Worm (Caenorhabditis elegans) whole organism, L1 larva: ENCODE measurements around the gene C15B12.3.

Experiments used
- C16A3.4 ChIP-seq: fragments of 150-350 bp; optimal IDR thresholded peaks from 2 replicates; lab custom pipeline; 2014; ENCODE audit warnings: missing biosample characterization, missing genetic modification characterization
- F16B12.6 ChIP-seq: fragments of 150-350 bp; optimal IDR thresholded peaks from 2 replicates; lab custom pipeline; 2014; ENCODE audit warnings: missing biosample characterization, missing genetic modification characterization
- ceh-63 ChIP-seq: fragments of 200-800 bp; sonication (Bioruptor generic); optimal IDR thresholded peaks from 2 replicates; lab custom pipeline; 2018; ENCODE audit warnings: mild to moderate bottlenecking, missing genetic modification characterization, missing compliant biosample characterization
- dpl-1 ChIP-seq, 3 experiments: fragments of 150-350 bp in 2 of 3; sonication (generic microtip) in 1 of 3; optimal IDR thresholded peaks; 2 replicates each; lab custom pipeline; 2014 to 2017; ENCODE audit warnings: missing biosample characterization in 3 of 3, missing genetic modification characterization in 3 of 3, missing genetic modification reagents in 3 of 3
- dsc-1 ChIP-seq: sonication (generic microtip); optimal IDR thresholded peaks from 2 replicates; lab custom pipeline; 2016; ENCODE audit warnings: mild to moderate bottlenecking, missing genetic modification characterization, missing compliant biosample characterization
- efl-1 ChIP-seq, 4 experiments: fragments of 150-350 bp; optimal IDR thresholded peaks in 3 of 4; peaks in 1 of 4; 1 replicate in 1 of 4; 2 replicates in 3 of 4; lab custom pipeline; 2014; ENCODE audit warnings: missing biosample characterization in 2 of 4, missing genetic modification characterization in 2 of 4, missing genetic modification reagents in 2 of 4
- egl-27 ChIP-seq, 2 experiments: fragments of 150-350 bp in 1 of 2; sonication (generic microtip); optimal IDR thresholded peaks; 3 replicates each; lab custom pipeline; 2017 to 2018; ENCODE audit warnings: missing biosample characterization in 2 of 2, missing genetic modification characterization in 2 of 2, missing genetic modification reagents in 2 of 2
- elt-2 ChIP-seq: sonication (generic microtip); optimal IDR thresholded peaks from 2 replicates; lab custom pipeline; 2016; ENCODE audit warnings: missing genetic modification characterization, mild to moderate bottlenecking, inconsistent platforms, missing compliant biosample characterization, missing genetic modification reagents
- fkh-10 ChIP-seq: sonication (generic microtip); optimal IDR thresholded peaks from 2 replicates; lab custom pipeline; 2017; ENCODE audit warnings: missing biosample characterization, missing genetic modification reagents, missing genetic modification characterization
- irx-1 ChIP-seq: sonication (generic microtip); optimal IDR thresholded peaks from 2 replicates; lab custom pipeline; 2016; ENCODE audit warnings: missing genetic modification characterization, missing compliant biosample characterization
- jun-1 ChIP-seq: fragments of 150-350 bp; optimal IDR thresholded peaks from 2 replicates; lab custom pipeline; 2014; ENCODE audit warnings: missing biosample characterization, missing genetic modification reagents, missing genetic modification characterization
- lin-13 ChIP-seq: fragments of 150-350 bp; optimal IDR thresholded peaks from 2 replicates; lab custom pipeline; 2014; ENCODE audit warnings: missing biosample characterization, missing genetic modification reagents, missing genetic modification characterization
- lin-14 ChIP-seq: fragments of 200-800 bp; sonication (Bioruptor generic); optimal IDR thresholded peaks from 2 replicates; lab custom pipeline; 2018; ENCODE audit warnings: mild to moderate bottlenecking, missing genetic modification characterization, moderate library complexity, missing compliant biosample characterization
- lin-39 ChIP-seq: fragments of 150-350 bp; optimal IDR thresholded peaks from 2 replicates; lab custom pipeline; 2014; ENCODE audit warnings: missing biosample characterization, missing genetic modification reagents, missing genetic modification characterization
- lsy-2 ChIP-seq, 2 experiments: fragments of 150-350 bp; optimal IDR thresholded peaks; 2 replicates each; lab custom pipeline; 2014; ENCODE audit warnings: missing biosample characterization in 2 of 2, missing genetic modification characterization in 2 of 2
- mep-1 ChIP-seq: fragments of 150-350 bp; optimal IDR thresholded peaks from 2 replicates; lab custom pipeline; 2014; ENCODE audit warnings: missing biosample characterization, missing genetic modification characterization
- nhr-12 ChIP-seq: sonication (generic microtip); optimal IDR thresholded peaks from 2 replicates; lab custom pipeline; 2017; ENCODE audit warnings: missing biosample characterization, missing genetic modification characterization
- nhr-20 ChIP-seq: sonication (generic microtip); optimal IDR thresholded peaks from 2 replicates; lab custom pipeline; 2016; ENCODE audit warnings: mild to moderate bottlenecking, missing genetic modification characterization, missing compliant biosample characterization
- nhr-28 ChIP-seq: fragments of 150-350 bp; optimal IDR thresholded peaks from 2 replicates; lab custom pipeline; 2014; ENCODE audit warnings: missing biosample characterization, missing genetic modification characterization
- nhr-71 ChIP-seq: sonication (generic microtip); optimal IDR thresholded peaks from 2 replicates; lab custom pipeline; 2016; ENCODE audit warnings: mild to moderate bottlenecking, missing genetic modification characterization, moderate library complexity, missing compliant biosample characterization
- nhr-77 ChIP-seq: fragments of 150-350 bp; optimal IDR thresholded peaks from 2 replicates; lab custom pipeline; 2014; ENCODE audit warnings: missing biosample characterization, missing genetic modification characterization
- nhr-84 ChIP-seq: sonication (generic microtip); optimal IDR thresholded peaks from 2 replicates; lab custom pipeline; 2017; ENCODE audit warnings: missing biosample characterization, missing genetic modification characterization
- nhr-90 ChIP-seq: sonication (generic microtip); optimal IDR thresholded peaks from 2 replicates; lab custom pipeline; 2016; ENCODE audit warnings: mild to moderate bottlenecking, missing genetic modification characterization, missing compliant biosample characterization; ENCODE audit not compliant: poor library complexity
- pqm-1 ChIP-seq: sonication (generic microtip); optimal IDR thresholded peaks from 3 replicates; lab custom pipeline; 2017; ENCODE audit warnings: missing biosample characterization, missing genetic modification characterization
- rnt-1 ChIP-seq: sonication (generic microtip); optimal IDR thresholded peaks from 2 replicates; lab custom pipeline; 2016; ENCODE audit warnings: mild to moderate bottlenecking, missing genetic modification characterization, moderate library complexity, missing compliant biosample characterization
- skn-1 ChIP-seq: fragments of 150-350 bp; optimal IDR thresholded peaks from 2 replicates; lab custom pipeline; 2014; ENCODE audit warnings: missing biosample characterization, missing genetic modification characterization
- snu-23 ChIP-seq: sonication (generic microtip); optimal IDR thresholded peaks from 2 replicates; lab custom pipeline; 2016; ENCODE audit warnings: missing genetic modification characterization, missing compliant biosample characterization
- sptf-1 ChIP-seq: fragments of 150-350 bp; optimal IDR thresholded peaks from 2 replicates; lab custom pipeline; 2014; ENCODE audit warnings: missing biosample characterization, missing genetic modification characterization
- swsn-7 ChIP-seq: sonication (generic microtip); optimal IDR thresholded peaks from 2 replicates; lab custom pipeline; 2016; ENCODE audit warnings: missing genetic modification characterization, missing compliant biosample characterization
- unc-130 ChIP-seq: fragments of 150-350 bp; optimal IDR thresholded peaks from 2 replicates; lab custom pipeline; 2017; ENCODE audit warnings: missing biosample characterization, missing genetic modification characterization, inconsistent platforms
- unc-62 ChIP-seq: fragments of 150-350 bp; optimal IDR thresholded peaks from 2 replicates; lab custom pipeline; 2014; ENCODE audit warnings: missing biosample characterization, missing genetic modification reagents, missing genetic modification characterization
- unc-86 ChIP-seq: sonication (generic microtip); optimal IDR thresholded peaks from 2 replicates; lab custom pipeline; 2016; ENCODE audit warnings: missing genetic modification characterization, missing compliant biosample characterization
- vab-15 ChIP-seq: sonication (generic microtip); optimal IDR thresholded peaks from 2 replicates; lab custom pipeline; 2017; ENCODE audit warnings: missing genotype, mild to moderate bottlenecking, missing genetic modification characterization, missing compliant biosample characterization
- xbp-1 ChIP-seq: sonication (generic microtip); optimal IDR thresholded peaks from 2 replicates; lab custom pipeline; 2016; ENCODE audit warnings: missing genetic modification characterization, missing compliant biosample characterization
- zag-1 ChIP-seq: fragments of 150-350 bp; optimal IDR thresholded peaks from 2 replicates; lab custom pipeline; 2014; ENCODE audit warnings: missing biosample characterization, missing genetic modification characterization

C15B12.3 gene

ce11 chrX:6433688-6434087 is 33.7 kb downstream of the C15B12.3 start, which contains the start of gene K10C2.2:
Gene K10C2.2, minus strand, starts transcription at chrX:6433788.
- TF ChIP-seq unc-62 (GFP tag; lab: Kevin White, UChicago) = no peak
- no peak for TF ChIP-seq nhr-28 (tag; lab: Kevin White, UChicago)
- TF ChIP-seq ceh-63 (GFP tag; lab: Kevin White, UChicago) = no peak
- no peak for TF ChIP-seq nhr-12 (tag; lab: Kevin White, UChicago)
- no peak for TF ChIP-seq mep-1 (tag; lab: Kevin White, UChicago)
- no peak for TF ChIP-seq lin-39 (tag; lab: Kevin White, UChicago)

DNA sequence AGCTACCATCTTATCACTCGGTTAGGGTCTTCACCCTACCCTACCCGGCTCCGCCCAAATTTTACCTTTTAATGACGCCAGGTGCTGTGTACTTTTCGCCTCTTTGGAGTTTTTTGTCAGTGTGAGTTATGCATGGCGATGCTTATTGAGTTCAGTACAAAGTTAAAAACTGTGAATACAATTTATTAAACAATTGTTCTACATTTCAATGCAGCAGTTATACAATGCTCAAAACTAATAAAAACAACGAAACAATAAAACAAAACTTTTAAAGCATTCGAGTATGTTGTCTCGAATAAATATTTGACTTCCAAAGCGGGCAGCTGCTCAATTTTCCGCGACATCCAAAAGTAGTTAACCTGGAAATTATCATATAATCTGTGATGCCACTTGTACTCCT is 36.9 kb downstream of the C15B12.3 start, which contains the start of gene ctsa-2:
TSS of gene ctsa-2 (minus strand) at position 101 of the 400 bp plus-strand sequence.
- no peak for TF ChIP-seq nhr-84 (tag; lab: Kevin White, UChicago)
- no peak for TF ChIP-seq efl-1 (optimal IDR thresholded peaks at IDR 0.05; lab: Kevin White, UChicago)
- peak in 1 of 2 experiments; percentile 38 for TF ChIP-seq efl-1 (GFP tag; optimal IDR thresholded peaks at IDR 0.05 in 1 of 2; lab: Kevin White, UChicago)

DNA sequence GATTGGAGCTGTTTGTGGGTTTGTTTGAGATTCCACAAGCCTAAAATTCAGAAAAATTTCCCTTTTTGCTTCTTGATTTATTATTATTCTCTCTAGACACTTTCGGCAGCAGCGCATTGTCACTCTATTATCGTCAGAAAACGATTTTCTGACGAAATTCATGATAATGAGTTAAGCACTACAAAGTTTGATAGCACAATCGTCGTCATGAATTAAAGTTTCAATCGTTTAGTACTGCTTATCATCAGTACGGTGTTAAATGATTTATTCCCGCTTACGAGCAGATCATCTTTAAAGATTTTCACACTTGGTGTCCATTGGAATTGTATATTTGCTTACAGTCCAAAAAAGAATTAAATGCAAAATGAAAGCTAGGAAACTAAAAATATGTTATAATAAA is 37.8 kb downstream of the C15B12.3 start:
- TF ChIP-seq elt-2 (tag; lab: Kevin White, UChicago) (peak; percentile 88), swsn-7 (tag; lab: Kevin White, UChicago) (no peak), jun-1 (tag; lab: Kevin White, UChicago) (no peak), snu-23 (GFP tag; lab: Kevin White, UChicago) (no peak), dpl-1 (GFP tag; optimal IDR thresholded peaks at IDR 0.05; lab: Kevin White, UChicago) (no peak), sptf-1 (no peak), nhr-12 (tag; lab: Kevin White, UChicago) (no peak), nhr-20 (no peak), zag-1 (tag; lab: Kevin White, UChicago) (no peak)

ce11 chrX:6427147-6427546 is 40.2 kb downstream of the C15B12.3 start:
- TF ChIP-seq nhr-77 (tag; lab: Kevin White, UChicago) = no peak
- peak; percentile 91 for TF ChIP-seq elt-2 (tag; lab: Kevin White, UChicago)
- peak; percentile 1 for TF ChIP-seq nhr-90
- no peak for TF ChIP-seq vab-15
- peak in 1 of 2 experiments; percentile 22 for TF ChIP-seq lsy-2 (tag; optimal IDR thresholded peaks at IDR 0.05; lab: Kevin White, UChicago)
- peak; percentile 5 for TF ChIP-seq lin-14 (GFP tag; lab: Kevin White, UChicago)
- no peak for TF ChIP-seq egl-27 (tag; optimal IDR thresholded peaks at IDR 0.05; lab: Kevin White, UChicago)
- peak; percentile 22 for TF ChIP-seq pqm-1 (tag; lab: Kevin White, UChicago)

DNA sequence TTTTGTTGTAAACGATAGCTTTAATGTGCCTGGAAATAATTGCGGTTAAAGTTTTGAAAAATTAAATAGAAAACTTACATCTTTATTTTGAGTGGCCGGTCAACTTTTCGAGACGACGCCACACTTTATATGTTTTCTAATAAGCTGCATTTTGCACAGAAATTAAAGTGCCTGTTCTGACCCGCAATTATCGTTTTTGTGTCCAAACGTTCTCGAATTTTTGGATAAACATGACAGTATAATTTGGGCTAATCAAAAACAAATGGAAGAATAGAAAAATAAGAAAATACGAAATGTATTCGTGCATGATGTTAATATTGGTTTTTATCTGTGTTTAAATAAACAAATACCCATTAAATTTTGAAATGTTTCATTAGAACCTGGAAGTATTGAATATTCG is 46.7 kb downstream of the C15B12.3 start, which contains the start of gene K10C2.12:
TSS of gene K10C2.12 (minus strand) at position 101 of the 400 bp plus-strand sequence.
- TF ChIP-seq lin-13 (no peak), ceh-63 (GFP tag; lab: Kevin White, UChicago) (no peak), skn-1 (tag; lab: Kevin White, UChicago) (no peak), nhr-71 (no peak), F16B12.6 (tag; lab: Kevin White, UChicago) (no peak), rnt-1 (no peak), zag-1 (tag; lab: Kevin White, UChicago) (no peak), unc-86 (tag; lab: Kevin White, UChicago) (no peak), elt-2 (tag; lab: Kevin White, UChicago) (no peak), snu-23 (GFP tag; lab: Kevin White, UChicago) (no peak), lsy-2 (tag; optimal IDR thresholded peaks at IDR 0.05; lab: Kevin White, UChicago) (no peak)

DNA sequence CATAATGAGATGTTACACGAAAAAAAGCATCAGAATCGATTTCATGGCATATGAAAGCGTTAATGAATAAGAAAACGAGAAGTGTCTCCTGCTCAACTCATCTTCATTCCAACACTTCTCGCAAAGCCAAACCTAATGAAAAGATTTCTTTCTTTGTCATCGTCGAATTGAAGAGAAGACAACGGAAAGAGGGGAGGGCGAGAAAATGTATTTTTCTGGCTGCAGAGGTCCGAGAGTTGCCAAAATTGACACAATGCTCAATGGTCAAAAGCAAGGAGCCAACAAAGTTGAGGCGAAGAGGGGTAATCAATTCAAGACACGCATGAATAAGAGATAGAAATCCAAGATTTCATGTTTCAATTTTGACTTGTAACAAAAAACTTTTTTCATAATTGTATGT is 48.2 kb downstream of the C15B12.3 start:
- TF ChIP-seq xbp-1 (tag; lab: Kevin White, UChicago) (no peak), mep-1 (tag; lab: Kevin White, UChicago) (no peak), lin-14 (GFP tag; lab: Kevin White, UChicago) (peak; percentile 48), dsc-1 (tag; lab: Kevin White, UChicago) (peak; percentile 35), irx-1 (tag; lab: Kevin White, UChicago) (no peak), fkh-10 (GFP tag; lab: Kevin White, UChicago) (peak; percentile 64), unc-130 (tag; lab: Kevin White, UChicago) (no peak), C16A3.4 (tag; lab: Kevin White, UChicago) (no peak), nhr-20 (no peak)
